Worm (Caenorhabditis elegans) whole organism, dauer: ENCODE data around the gene atgp-2.

Experiments
- unc-62 ChIP-seq: sonication (generic microtip); optimal IDR thresholded peaks from 2 replicates; lab custom pipeline; 2017; ENCODE audit warnings: missing biosample characterization, missing genetic modification reagents, missing genetic modification characterization

Gene atgp-2

ce11 chrII:14626883-14627282 lies 17.0 kb downstream of the atgp-2 start:
- TF ChIP-seq unc-62 (GFP tag; lab: Kevin White, UChicago): no peak

- no peak for TF ChIP-seq unc-62 (GFP tag; lab: Kevin White, UChicago)
Measured at ce11 chrII:14622758-14623157, 21.1 kb downstream of the atgp-2 start, which contains the start of gene mltn-10. Gene mltn-10 (plus strand): TSS chrII:14623058.

DNA sequence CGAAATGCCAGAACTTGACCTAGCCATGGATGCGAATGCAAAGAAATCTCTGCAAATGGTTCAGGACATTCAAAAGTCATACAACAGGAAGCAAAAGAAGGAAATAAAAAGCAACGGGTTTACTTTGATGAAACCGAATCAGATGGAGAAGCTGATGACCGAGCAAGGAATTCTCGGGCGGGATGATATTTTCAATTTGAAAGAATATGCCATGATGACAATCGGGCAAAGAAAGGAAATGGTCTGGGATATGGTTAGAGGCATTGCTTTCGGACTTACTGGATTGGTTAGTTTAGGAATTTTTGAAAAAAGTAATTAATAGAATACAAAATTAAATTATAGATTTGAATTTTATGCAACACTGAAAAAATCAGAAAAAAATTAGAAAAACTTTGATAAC lies 23.2 kb downstream of the atgp-2 start:
- TF ChIP-seq unc-62 (GFP tag; lab: Kevin White, UChicago): no peak

ce11 chrII:14619806-14620205 lies 24.1 kb downstream of the atgp-2 start:
- no peak for TF ChIP-seq unc-62 (GFP tag; lab: Kevin White, UChicago)

DNA sequence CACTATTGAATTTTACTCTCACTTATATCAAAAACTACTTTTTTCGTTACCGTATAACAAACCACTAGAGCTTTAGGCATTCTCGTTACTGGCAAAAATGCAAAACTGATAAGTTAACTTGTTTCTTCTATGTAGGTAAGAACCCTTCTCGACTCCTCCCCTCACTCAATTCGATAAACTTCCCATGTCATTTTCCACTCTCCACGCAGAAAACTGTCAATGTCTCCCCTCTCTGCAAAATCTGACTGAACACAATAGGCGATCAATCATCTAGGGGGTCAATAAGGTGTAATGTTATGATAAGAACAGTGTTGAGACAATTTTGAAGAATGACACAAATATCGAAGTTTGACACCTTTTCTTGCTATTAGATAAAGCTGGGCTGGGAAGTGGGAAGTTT lies 25.1 kb downstream of the atgp-2 start:
- no peak for TF ChIP-seq unc-62 (GFP tag; lab: Kevin White, UChicago)

DNA sequence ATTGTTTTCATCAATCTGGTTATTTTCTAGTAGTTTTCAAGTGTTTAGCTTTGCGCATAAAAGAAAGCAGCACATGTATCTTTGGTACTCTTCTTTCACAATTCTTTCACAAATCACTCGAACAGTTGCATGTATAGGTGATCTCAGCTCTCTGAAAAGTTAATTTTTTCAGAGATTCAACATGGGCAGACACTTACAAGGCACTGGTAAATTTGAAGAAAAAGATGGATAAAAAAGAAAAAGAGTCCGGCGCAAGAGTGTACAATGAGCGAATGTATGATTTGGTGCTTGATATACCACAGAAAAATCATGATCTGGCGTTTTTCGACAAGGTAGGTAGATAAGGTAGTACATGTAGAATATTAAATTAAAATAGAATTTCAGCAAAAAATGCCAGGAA lies 25.7 kb downstream of the atgp-2 start:
- TF ChIP-seq unc-62 (GFP tag; lab: Kevin White, UChicago): no peak

ce11 chrII:14616927-14617326 lies 27.0 kb downstream of the atgp-2 start:
- no peak for TF ChIP-seq unc-62 (GFP tag; lab: Kevin White, UChicago)

ce11 chrII:14616402-14616801 lies 27.5 kb downstream of the atgp-2 start:
- TF ChIP-seq unc-62 (GFP tag; lab: Kevin White, UChicago): no peak

DNA sequence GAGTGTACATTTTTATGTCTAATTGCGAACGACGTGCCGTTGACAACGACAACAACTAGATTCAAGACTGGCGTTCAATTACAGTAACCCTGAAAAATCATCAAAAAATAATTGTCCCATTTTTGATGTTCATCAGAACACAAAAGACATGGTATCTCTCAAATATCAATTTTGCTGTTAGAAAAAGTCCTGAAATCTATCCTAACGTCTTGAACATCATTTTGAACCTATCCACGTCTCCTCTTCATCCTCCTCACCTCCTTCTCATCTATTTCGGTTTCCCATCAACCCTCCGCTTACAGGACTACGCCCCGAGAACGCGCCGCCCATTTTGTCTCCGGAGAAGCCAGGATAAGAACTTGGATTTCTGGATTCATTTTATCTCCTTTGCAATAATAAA lies 28.1 kb downstream of the atgp-2 start, which contains the start of gene mltn-9:
TSS of gene mltn-9 (plus strand) at position 301 of the 400 bp plus-strand sequence.
- TF ChIP-seq unc-62 (GFP tag; lab: Kevin White, UChicago): no peak

DNA sequence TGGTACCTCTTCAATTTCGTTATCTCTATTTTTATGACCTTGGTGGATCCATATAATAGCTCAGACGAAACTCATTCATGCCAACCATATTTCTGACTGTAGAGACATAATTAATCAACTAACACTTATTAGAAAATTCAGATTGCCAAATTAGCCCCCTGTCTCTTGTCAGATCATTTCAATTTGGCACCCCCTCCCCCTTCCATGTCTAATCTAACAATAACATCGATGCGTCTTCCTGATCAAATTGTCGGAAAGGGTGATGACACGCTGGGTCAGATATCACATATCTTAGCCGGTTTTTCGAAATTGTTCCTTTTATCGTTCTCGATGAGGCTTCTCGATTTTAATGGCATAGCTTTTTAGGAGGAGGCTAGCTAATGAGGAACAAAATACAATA lies 32.6 kb downstream of the atgp-2 start:
- TF ChIP-seq unc-62 (GFP tag; lab: Kevin White, UChicago): no peak

DNA sequence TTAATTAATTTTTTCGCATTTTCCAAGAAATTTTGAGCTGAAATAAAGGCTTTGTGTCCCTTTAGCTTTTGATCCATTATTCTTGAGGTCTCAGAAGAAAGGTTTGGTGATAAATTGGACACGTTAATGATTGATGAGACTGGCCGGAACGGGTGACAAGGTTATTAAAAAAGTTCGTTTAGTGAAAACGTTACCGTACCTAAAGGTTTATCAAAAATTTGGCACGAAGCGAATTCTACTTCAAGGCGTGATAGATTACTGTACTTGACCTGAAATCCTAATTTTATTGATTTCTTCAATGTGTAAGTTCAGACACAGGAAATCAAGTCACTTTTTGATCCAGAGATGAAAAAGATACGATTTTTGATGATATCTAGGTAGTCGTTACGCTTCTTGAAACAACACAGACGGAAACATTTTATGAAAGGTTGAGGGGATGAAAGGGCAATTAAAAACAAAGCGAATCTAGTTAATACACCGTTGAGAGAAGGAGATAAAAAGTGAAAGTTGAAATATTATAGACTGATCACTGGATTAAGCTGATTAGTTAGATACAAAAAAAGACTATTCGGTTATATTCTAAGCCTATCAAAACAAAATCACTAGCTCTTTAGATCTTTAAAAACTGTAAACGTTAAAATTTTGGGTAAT lies 33.3 kb downstream of the atgp-2 start:
- no peak for TF ChIP-seq unc-62 (GFP tag; lab: Kevin White, UChicago)

ce11 chrII:14609297-14609937 lies 34.5 kb downstream of the atgp-2 start:
- no peak for TF ChIP-seq unc-62 (GFP tag; lab: Kevin White, UChicago)

DNA sequence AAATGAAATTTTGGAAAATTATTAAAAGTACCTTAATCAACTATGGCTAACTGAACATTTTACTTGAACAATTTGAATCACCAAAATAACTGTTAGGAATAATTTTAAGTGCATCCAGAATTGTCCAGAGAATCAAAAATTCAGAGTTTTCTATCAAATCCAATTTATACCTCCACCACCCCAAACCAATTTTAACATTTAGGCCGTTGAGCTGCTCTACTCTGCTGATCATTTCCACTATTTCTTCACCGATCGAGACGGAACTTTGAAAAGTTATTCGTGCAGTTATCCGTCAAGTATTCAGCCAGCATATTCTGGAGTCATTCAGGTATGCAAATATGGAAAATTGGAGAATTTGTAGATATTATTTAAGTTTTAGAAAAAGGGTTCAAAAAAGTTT lies 35.4 kb downstream of the atgp-2 start:
- TF ChIP-seq unc-62 (GFP tag; lab: Kevin White, UChicago): no peak

DNA sequence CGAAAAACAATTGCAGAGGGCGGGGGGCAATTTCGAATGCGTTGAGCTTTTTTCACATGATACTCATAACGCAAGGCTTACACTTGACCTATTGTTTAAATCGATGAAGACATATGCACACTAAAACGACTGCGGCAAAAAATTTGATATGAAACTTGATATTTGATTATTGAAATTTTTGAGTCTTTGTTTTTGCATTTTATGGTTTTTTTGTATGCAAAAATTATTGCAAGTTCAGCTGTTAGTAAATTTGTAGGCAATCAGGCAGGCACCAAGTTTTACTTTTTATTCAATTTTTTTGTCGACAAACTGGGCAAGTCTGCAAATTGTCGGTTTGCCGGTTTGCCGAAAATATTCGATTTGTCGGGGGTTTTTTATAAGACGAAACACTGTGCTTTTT lies 37.7 kb downstream of the atgp-2 start, which contains the start of gene arl-3:
TSS of gene arl-3 (plus strand) at position 301 of the 400 bp plus-strand sequence.
- no peak for TF ChIP-seq unc-62 (GFP tag; lab: Kevin White, UChicago)

- TF ChIP-seq unc-62 (GFP tag; lab: Kevin White, UChicago): no peak
Measured at ce11 chrII:14605479-14605878, 38.4 kb downstream of the atgp-2 start, which contains the start of gene F19H8.2. Gene F19H8.2 (minus strand): TSS chrII:14605869.

ce11 chrII:14605026-14605425 lies 38.9 kb downstream of the atgp-2 start:
- TF ChIP-seq unc-62 (GFP tag; lab: Kevin White, UChicago): no peak

DNA sequence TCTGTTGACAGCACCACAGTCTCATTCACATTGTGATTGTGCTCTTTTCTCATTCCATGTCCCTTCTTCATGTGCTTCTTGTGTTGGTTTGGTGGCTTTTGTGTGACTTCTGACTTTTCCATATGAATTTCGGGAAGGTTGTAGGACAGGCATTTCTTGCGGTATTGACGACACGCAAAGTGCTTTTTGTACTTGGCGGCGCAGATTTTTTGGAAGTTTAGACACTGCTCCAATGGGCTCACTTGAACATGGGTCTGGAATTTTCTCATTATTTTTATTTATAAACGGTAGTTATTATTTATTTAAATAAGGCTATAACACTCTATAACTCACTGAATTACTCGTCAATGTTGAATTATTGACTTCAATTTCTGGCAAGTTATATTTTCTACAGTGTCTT lies 39.6 kb downstream of the atgp-2 start:
- TF ChIP-seq unc-62 (GFP tag; lab: Kevin White, UChicago): no peak
